Fruit fly (Drosophila melanogaster) whole organism, pupa: ENCODE measurements around the gene CG31751.

Source experiments
- CG10348 ChIP-seq: fragments of 200-800 bp; sonication (Bioruptor generic); IDR thresholded peaks from 2 replicates; pipeline ENCODE4 v1.3.6; 2022; ENCODE audit warnings: missing biosample characterization, missing genetic modification characterization
- CG14655 ChIP-seq: fragments of 200-800 bp; sonication (Bioruptor generic); optimal IDR thresholded peaks from 3 replicates; lab custom pipeline; 2017; ENCODE audit warnings: mild to moderate bottlenecking, missing biosample characterization, missing genetic modification reagents, missing genetic modification characterization
- CG34367 ChIP-seq: fragments of 200-800 bp; sonication (Bioruptor generic); optimal IDR thresholded peaks from 2 replicates; lab custom pipeline; 2018; ENCODE audit warnings: missing biosample characterization, mild to moderate bottlenecking, missing genetic modification characterization
- CG8159 ChIP-seq: fragments of 200-800 bp; sonication (Bioruptor generic); optimal IDR thresholded peaks from 3 replicates; lab custom pipeline; 2018; ENCODE audit warnings: missing biosample characterization, mild to moderate bottlenecking, missing genetic modification characterization, moderate library complexity
- EcR ChIP-seq: fragments of 200-800 bp; sonication (Bioruptor generic); optimal IDR thresholded peaks from 3 replicates; lab custom pipeline; 2019; ENCODE audit warnings: missing biosample characterization, missing genetic modification characterization, mild to moderate bottlenecking, moderate library complexity, missing genetic modification reagents
- rn ChIP-seq: fragments of 200-800 bp; sonication (Bioruptor generic); IDR thresholded peaks from 2 replicates; pipeline ENCODE4 v1.3.6; 2022; ENCODE audit warnings: missing biosample characterization, missing genetic modification characterization

DNA sequence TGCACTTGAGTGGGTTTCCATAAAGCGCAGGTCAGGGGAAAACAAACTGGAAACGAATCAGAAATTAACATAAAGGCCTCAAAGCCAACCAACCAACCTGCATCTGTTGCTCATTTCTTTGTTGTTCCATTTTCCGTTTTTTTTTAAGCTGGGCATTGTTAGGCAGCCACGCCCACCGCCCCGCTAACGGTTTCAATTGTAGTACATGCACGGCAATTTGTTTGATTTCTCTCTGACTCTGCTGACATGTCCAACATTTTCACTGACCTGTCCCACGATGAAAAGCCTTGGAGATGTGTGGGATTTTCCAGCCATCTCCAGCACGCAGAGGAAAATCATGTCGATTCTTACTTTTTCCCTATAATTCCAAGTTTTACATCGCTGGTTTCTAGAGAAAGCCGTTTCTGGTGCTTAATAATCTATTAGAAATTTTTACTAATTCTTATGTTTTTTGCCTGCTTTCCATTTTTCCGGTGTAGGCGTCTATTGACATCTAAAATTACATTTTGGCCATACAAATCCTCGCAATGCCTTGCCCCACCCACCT lies 20.3 kb upstream of the CG31751 start:
- TF ChIP-seq CG8159 (no peak), CG34367 (tag; lab: Kevin White, UChicago) (no peak), EcR (GFP tag; lab: Kevin White, UChicago) (no peak), rn (GFP tag; lab: Robert Waterston, UW) (no peak), CG14655 (GFP tag; lab: Kevin White, UChicago) (no peak), CG10348 (GFP tag; lab: Robert Waterston, UW) (no peak)
